Worm (Caenorhabditis elegans) whole organism, late embryonic: ENCODE data around the gene col-94.

Source experiments
- C38D4.7 ChIP-seq: fragments of 200-800 bp; sonication (Bioruptor generic); optimal IDR thresholded peaks from 2 replicates; lab custom pipeline; 2018; ENCODE audit warnings: mild to moderate bottlenecking, missing genetic modification characterization, moderate library complexity, missing compliant biosample characterization
- T23F11.4 ChIP-seq: fragments of 200-800 bp; sonication (Bioruptor generic); optimal IDR thresholded peaks from 2 replicates; lab custom pipeline; 2018; ENCODE audit warnings: mild to moderate bottlenecking, missing genetic modification characterization, missing compliant biosample characterization
- Y22D7AL.16 ChIP-seq: sonication (generic microtip); optimal IDR thresholded peaks from 2 replicates; lab custom pipeline; 2016; ENCODE audit warnings: missing genetic modification characterization, missing compliant biosample characterization
- ahr-1 ChIP-seq: sonication (generic microtip); optimal IDR thresholded peaks from 2 replicates; lab custom pipeline; 2016; ENCODE audit warnings: missing genetic modification characterization, missing compliant biosample characterization
- ama-1 ChIP-seq: fragments of 150-350 bp; optimal IDR thresholded peaks from 2 replicates; lab custom pipeline; 2014
- ceh-18 ChIP-seq: sonication (generic microtip); optimal IDR thresholded peaks from 2 replicates; lab custom pipeline; 2016; ENCODE audit warnings: missing genetic modification characterization, missing compliant biosample characterization
- ceh-2 ChIP-seq: sonication (generic microtip); optimal IDR thresholded peaks from 2 replicates; lab custom pipeline; 2016; ENCODE audit warnings: missing genotype, missing genetic modification characterization, missing compliant biosample characterization
- ceh-31 ChIP-seq: sonication (generic microtip); optimal IDR thresholded peaks from 2 replicates; lab custom pipeline; 2016; ENCODE audit warnings: missing genetic modification characterization, missing compliant biosample characterization
- ceh-34 ChIP-seq: sonication (generic microtip); optimal IDR thresholded peaks from 2 replicates; lab custom pipeline; 2016; ENCODE audit warnings: mild to moderate bottlenecking, missing genetic modification characterization, missing compliant biosample characterization
- ceh-48 ChIP-seq: sonication (generic microtip); optimal IDR thresholded peaks from 2 replicates; lab custom pipeline; 2016; ENCODE audit warnings: missing genetic modification characterization, inconsistent platforms, missing compliant biosample characterization
- ceh-6 ChIP-seq: fragments of 200-800 bp; sonication (Bioruptor generic); optimal IDR thresholded peaks from 2 replicates; lab custom pipeline; 2018; ENCODE audit warnings: mild to moderate bottlenecking, missing genetic modification characterization, missing compliant biosample characterization
- che-1 ChIP-seq: sonication (generic microtip); optimal IDR thresholded peaks from 2 replicates; lab custom pipeline; 2016; ENCODE audit warnings: mild to moderate bottlenecking, missing genetic modification characterization, missing compliant biosample characterization
- dve-1 ChIP-seq: sonication (generic microtip); optimal IDR thresholded peaks from 2 replicates; lab custom pipeline; 2017; ENCODE audit warnings: antibody characterized with exemption, mild to moderate bottlenecking, missing genetic modification characterization, missing compliant biosample characterization
- elt-2 ChIP-seq: sonication (generic microtip); optimal IDR thresholded peaks from 2 replicates; lab custom pipeline; 2016; ENCODE audit warnings: missing genetic modification reagents, missing genetic modification characterization, missing compliant biosample characterization
- ets-4 ChIP-seq: sonication (generic microtip); optimal IDR thresholded peaks from 2 replicates; lab custom pipeline; 2016; ENCODE audit warnings: missing genetic modification characterization, missing compliant biosample characterization
- eyg-1 ChIP-seq: sonication (generic microtip); optimal IDR thresholded peaks from 2 replicates; lab custom pipeline; 2016; ENCODE audit warnings: missing genotype, missing genetic modification characterization, missing compliant biosample characterization
- fkh-10 ChIP-seq: fragments of 150-350 bp; optimal IDR thresholded peaks from 2 replicates; lab custom pipeline; 2014; ENCODE audit warnings: missing biosample characterization, missing genetic modification reagents, missing genetic modification characterization
- fkh-6 ChIP-seq: sonication (generic microtip); optimal IDR thresholded peaks from 2 replicates; lab custom pipeline; 2016; ENCODE audit warnings: missing genetic modification characterization, missing compliant biosample characterization
- hlh-30 ChIP-seq: sonication (generic microtip); optimal IDR thresholded peaks from 2 replicates; lab custom pipeline; 2017; ENCODE audit warnings: antibody characterized with exemption, missing genetic modification characterization, missing compliant biosample characterization; ENCODE audit not compliant: insufficient read depth
- lin-11 ChIP-seq: fragments of 200-800 bp; sonication (Bioruptor generic); optimal IDR thresholded peaks from 2 replicates; lab custom pipeline; 2018; ENCODE audit warnings: mild to moderate bottlenecking, missing genetic modification characterization, missing compliant biosample characterization
- madf-2 ChIP-seq: sonication (generic microtip); optimal IDR thresholded peaks from 2 replicates; lab custom pipeline; 2017; ENCODE audit warnings: missing genetic modification characterization, missing compliant biosample characterization
- mec-3 ChIP-seq: sonication (generic microtip); optimal IDR thresholded peaks from 2 replicates; lab custom pipeline; 2016; ENCODE audit warnings: borderline replicate concordance, missing genetic modification characterization, missing compliant biosample characterization
- nfya-1 ChIP-seq: sonication (generic microtip); optimal IDR thresholded peaks from 2 replicates; lab custom pipeline; 2017; ENCODE audit warnings: missing genetic modification characterization, mild to moderate bottlenecking, missing compliant biosample characterization, antibody characterized with exemption, moderate library complexity
- nhr-232 ChIP-seq: sonication (generic microtip); optimal IDR thresholded peaks from 2 replicates; lab custom pipeline; 2016; ENCODE audit warnings: missing genetic modification characterization, missing compliant biosample characterization
- pag-3 ChIP-seq: sonication (generic microtip); optimal IDR thresholded peaks from 2 replicates; lab custom pipeline; 2016; ENCODE audit warnings: missing compliant biosample characterization, missing genetic modification characterization, borderline replicate concordance
- pax-1 ChIP-seq: fragments of 150-350 bp; optimal IDR thresholded peaks from 2 replicates; lab custom pipeline; 2014; ENCODE audit warnings: missing biosample characterization, missing genetic modification characterization
- pqm-1 ChIP-seq: sonication (generic microtip); optimal IDR thresholded peaks from 2 replicates; lab custom pipeline; 2016; ENCODE audit warnings: missing genetic modification characterization, missing compliant biosample characterization
- pros-1 ChIP-seq: fragments of 150-350 bp; optimal IDR thresholded peaks from 2 replicates; lab custom pipeline; 2014; ENCODE audit warnings: missing biosample characterization, missing genetic modification reagents, missing genetic modification characterization
- rnt-1 ChIP-seq: sonication (generic microtip); optimal IDR thresholded peaks from 2 replicates; lab custom pipeline; 2016; ENCODE audit warnings: missing genetic modification characterization, missing compliant biosample characterization
- sdc-2 ChIP-seq: sonication (generic microtip); optimal IDR thresholded peaks from 2 replicates; lab custom pipeline; 2016; ENCODE audit warnings: missing genotype, missing genetic modification characterization, missing compliant biosample characterization
- sox-2 ChIP-seq: fragments of 200-800 bp; sonication (Bioruptor generic); IDR thresholded peaks from 2 replicates; pipeline ENCODE4 v1.3.6; 2022; ENCODE audit warnings: missing genetic modification reagents, missing genetic modification characterization, missing compliant biosample characterization
- sox-4 ChIP-seq: sonication (generic microtip); optimal IDR thresholded peaks from 2 replicates; lab custom pipeline; 2017; ENCODE audit warnings: mild to moderate bottlenecking, missing genetic modification characterization, inconsistent platforms, missing compliant biosample characterization
- syd-9 ChIP-seq: sonication (generic microtip); optimal IDR thresholded peaks from 2 replicates; lab custom pipeline; 2016; ENCODE audit warnings: mild to moderate bottlenecking, missing genetic modification characterization, moderate library complexity, missing compliant biosample characterization
- tbx-7 ChIP-seq: sonication (generic microtip); optimal IDR thresholded peaks from 2 replicates; lab custom pipeline; 2016; ENCODE audit warnings: missing genotype, missing genetic modification characterization, missing compliant biosample characterization
- ttx-3 ChIP-seq: sonication (generic microtip); optimal IDR thresholded peaks from 2 replicates; lab custom pipeline; 2016; ENCODE audit warnings: missing genetic modification reagents, missing genetic modification characterization, missing compliant biosample characterization
- unc-3 ChIP-seq, 2 experiments: fragments of 200-800 bp in 1 of 2; sonication (Bioruptor generic) in 1 of 2; sonication (generic microtip) in 1 of 2; conservative IDR thresholded peaks in 1 of 2; optimal IDR thresholded peaks in 1 of 2; 2 replicates each; pipeline versions ENCODE4 v1.3.6 to Lab custom; 2016 to 2022; ENCODE audit warnings: missing compliant biosample characterization in 2 of 2, missing genetic modification characterization in 2 of 2, missing genetic modification reagents in 1 of 2
- unc-42 ChIP-seq: sonication (generic microtip); optimal IDR thresholded peaks from 2 replicates; lab custom pipeline; 2016; ENCODE audit warnings: missing genotype, missing genetic modification characterization, missing compliant biosample characterization
- unc-55 ChIP-seq: sonication (generic microtip); optimal IDR thresholded peaks from 2 replicates; lab custom pipeline; 2017; ENCODE audit warnings: missing biosample characterization, missing genetic modification reagents, missing genetic modification characterization
- unc-86 ChIP-seq: sonication (generic microtip); optimal IDR thresholded peaks from 2 replicates; lab custom pipeline; 2016; ENCODE audit warnings: missing genetic modification characterization, missing compliant biosample characterization
- ztf-16 ChIP-seq: sonication (generic microtip); optimal IDR thresholded peaks from 2 replicates; lab custom pipeline; 2017; ENCODE audit warnings: missing genetic modification characterization, missing compliant biosample characterization

col-94 gene

ce11 chrIII:10987561-10988184 lies at the start of gene col-94:
col-94 (minus strand) TSS chrIII:10987873.
- TF ChIP-seq ceh-48 (no peak), hlh-30 (tag; lab: Kevin White, UChicago) (no peak), eyg-1 (tag; lab: Kevin White, UChicago) (no peak), ama-1 (lab: Kevin White, UChicago) (no peak), ceh-18 (tag; lab: Kevin White, UChicago) (no peak), ceh-2 (tag; lab: Kevin White, UChicago) (no peak), unc-42 (no peak)

- TF ChIP-seq madf-2 (tag; lab: Kevin White, UChicago) (no peak), pqm-1 (tag; lab: Kevin White, UChicago) (no peak), dve-1 (tag; lab: Kevin White, UChicago) (no peak), unc-3 (GFP tag; conservative IDR thresholded peaks at IDR 0.05; lab: Robert Waterston, UW) (no peak), unc-3 (tag; optimal IDR thresholded peaks at IDR 0.05; lab: Kevin White, UChicago) (no peak), lin-11 (tag; lab: Kevin White, UChicago) (no peak), ttx-3 (no peak), pros-1 (tag; lab: Kevin White, UChicago) (no peak), rnt-1 (no peak), ceh-6 (GFP tag; lab: Kevin White, UChicago) (no peak), C38D4.7 (GFP tag; lab: Kevin White, UChicago) (no peak), nhr-232 (tag; lab: Kevin White, UChicago) (no peak), unc-42 (no peak), fkh-6 (tag; lab: Kevin White, UChicago) (no peak), ets-4 (no peak), tbx-7 (tag; lab: Kevin White, UChicago) (no peak)
Measured at ce11 chrIII:11036640-11037039, 49.0 kb upstream of the col-94 start, which contains the start of gene spat-2. spat-2 (plus strand) TSS chrIII:11036940.

- TF ChIP-seq sox-4 (tag; lab: Kevin White, UChicago) (no peak), pax-1 (tag; lab: Kevin White, UChicago) (peak; percentile 41), ahr-1 (tag; lab: Kevin White, UChicago) (no peak), ceh-2 (tag; lab: Kevin White, UChicago) (no peak), ztf-16 (tag; lab: Kevin White, UChicago) (no peak), elt-2 (tag; lab: Kevin White, UChicago) (no peak), syd-9 (tag; lab: Kevin White, UChicago) (no peak), unc-42 (peak; percentile 6), T23F11.4 (GFP tag; lab: Kevin White, UChicago) (no peak), nfya-1 (peak; percentile 61), ceh-31 (tag; lab: Kevin White, UChicago) (peak; percentile 21), unc-55 (peak; percentile 48), unc-86 (tag; lab: Kevin White, UChicago) (peak; percentile 1), madf-2 (tag; lab: Kevin White, UChicago) (no peak)
- TF ChIP-seq, all 69 proteins: peak for 6
Measured at ce11 chrIII:11036132-11036531, 48.5 kb upstream of the col-94 start.

ce11 chrIII:11032872-11033271 lies 45.2 kb upstream of the col-94 start, which contains the start of gene Y48A6B.9:
Y48A6B.9 (plus strand) TSS chrIII:11033172.
- no peak for TF ChIP-seq ztf-16 (tag; lab: Kevin White, UChicago)
- no peak for TF ChIP-seq sox-2
- no peak for TF ChIP-seq tbx-7 (tag; lab: Kevin White, UChicago)
- no peak for TF ChIP-seq rnt-1
- no peak for TF ChIP-seq unc-55
- no peak for TF ChIP-seq pag-3
- TF ChIP-seq mec-3 (tag; lab: Kevin White, UChicago): no peak
- TF ChIP-seq Y22D7AL.16 (tag; lab: Kevin White, UChicago): no peak
- no peak for TF ChIP-seq sdc-2
- TF ChIP-seq ceh-34 (tag; lab: Kevin White, UChicago): no peak
- no peak for TF ChIP-seq che-1
- no peak for TF ChIP-seq nhr-232 (tag; lab: Kevin White, UChicago)
- TF ChIP-seq ceh-2 (tag; lab: Kevin White, UChicago): no peak
- TF ChIP-seq nfya-1: no peak
- TF ChIP-seq fkh-10 (GFP tag; lab: Kevin White, UChicago): no peak
- TF ChIP-seq ceh-18 (tag; lab: Kevin White, UChicago): no peak
